Fruit fly (Drosophila melanogaster) whole organism, embryonic: Measurements from ENCODE around the gene teq.
A peak's percentile ranks its signal among the peaks of the same experiment; 100 is the strongest.

ENCODE experiments used
- Atf-2 ChIP-seq: fragments of 200-800 bp; sonication (Bioruptor generic); optimal IDR thresholded peaks from 2 replicates; lab custom pipeline; 2016; ENCODE audit warnings: missing biosample characterization, missing genetic modification characterization
- BEAF-32 ChIP-seq: fragments of 200-800 bp; sonication (Bioruptor generic); optimal IDR thresholded peaks from 3 replicates; lab custom pipeline; 2017; ENCODE audit warnings: missing biosample characterization, missing genetic modification characterization, mild to moderate bottlenecking, moderate library complexity, missing genetic modification reagents
- CG10321 ChIP-seq: fragments of 200-800 bp; sonication (Bioruptor generic); IDR thresholded peaks from 2 replicates; pipeline ENCODE4 v1.3.6; 2022; ENCODE audit warnings: missing biosample characterization, missing genetic modification characterization
- CG10654 ChIP-seq: fragments of 200-800 bp; sonication (Bioruptor generic); optimal IDR thresholded peaks from 2 replicates; lab custom pipeline; 2016; ENCODE audit warnings: missing biosample characterization, missing genetic modification characterization
- CG11504 ChIP-seq: fragments of 200-800 bp; sonication (Bioruptor generic); optimal IDR thresholded peaks from 3 replicates; lab custom pipeline; 2019; ENCODE audit warnings: missing biosample characterization, mild to moderate bottlenecking, missing genetic modification characterization, moderate library complexity
- CG12071 ChIP-seq: fragments of 200-800 bp; sonication (Bioruptor generic); optimal IDR thresholded peaks from 3 replicates; lab custom pipeline; 2018; ENCODE audit warnings: missing biosample characterization, mild to moderate bottlenecking, missing genetic modification characterization
- CG12155 ChIP-seq: fragments of 200-800 bp; sonication (Bioruptor generic); optimal IDR thresholded peaks from 3 replicates; lab custom pipeline; 2016; ENCODE audit warnings: missing biosample characterization, missing genetic modification characterization
- CG1233 ChIP-seq: fragments of 200-800 bp; sonication (Bioruptor generic); optimal IDR thresholded peaks from 4 replicates; lab custom pipeline; 2018; ENCODE audit warnings: missing biosample characterization, mild to moderate bottlenecking, missing genetic modification characterization
- CG13775 ChIP-seq: fragments of 200-800 bp; sonication (Bioruptor generic); optimal IDR thresholded peaks from 3 replicates; lab custom pipeline; 2017; ENCODE audit warnings: missing biosample characterization, mild to moderate bottlenecking, missing genetic modification characterization
- CG15269 ChIP-seq: fragments of 200-800 bp; sonication (Bioruptor generic); optimal IDR thresholded peaks from 2 replicates; lab custom pipeline; 2018; ENCODE audit warnings: missing biosample characterization, mild to moderate bottlenecking, missing genetic modification characterization, moderate library complexity
- CG16813 ChIP-seq: fragments of 200-800 bp; sonication (Bioruptor generic); IDR thresholded peaks from 3 replicates; pipeline ENCODE4 v1.3.6; 2022; ENCODE audit warnings: missing biosample characterization, missing genetic modification characterization; ENCODE audit not compliant: partially characterized antibody
- CG17361 ChIP-seq: fragments of 200-800 bp; sonication (Bioruptor generic); IDR thresholded peaks from 3 replicates; pipeline ENCODE4 v1.3.6; 2022; ENCODE audit warnings: missing biosample characterization, missing genetic modification characterization
- CG1832 ChIP-seq: fragments of 200-800 bp; sonication (Bioruptor generic); optimal IDR thresholded peaks from 2 replicates; lab custom pipeline; 2017; ENCODE audit warnings: missing biosample characterization, mild to moderate bottlenecking, missing genetic modification characterization, inconsistent platforms
- CG18599 ChIP-seq: fragments of 200-800 bp; sonication (Bioruptor generic); optimal IDR thresholded peaks from 3 replicates; lab custom pipeline; 2017; ENCODE audit warnings: missing biosample characterization, missing genetic modification characterization, mild to moderate bottlenecking, moderate library complexity, missing genetic modification reagents
- CG3407 ChIP-seq: fragments of 200-800 bp; sonication (Bioruptor generic); optimal IDR thresholded peaks from 2 replicates; lab custom pipeline; 2018; ENCODE audit warnings: missing biosample characterization, mild to moderate bottlenecking, missing genetic modification characterization
- CG6765 ChIP-seq: fragments of 200-800 bp; sonication (Bioruptor generic); optimal IDR thresholded peaks from 3 replicates; lab custom pipeline; 2017; ENCODE audit warnings: missing biosample characterization, mild to moderate bottlenecking, missing genetic modification characterization
- CG7839 ChIP-seq: fragments of 200-800 bp; sonication (Bioruptor generic); optimal IDR thresholded peaks from 3 replicates; lab custom pipeline; 2018; ENCODE audit warnings: missing biosample characterization, mild to moderate bottlenecking, missing genetic modification characterization, moderate library complexity
- CHES-1-like ChIP-seq: fragments of 200-800 bp; sonication (Bioruptor generic); optimal IDR thresholded peaks from 2 replicates; lab custom pipeline; 2016; ENCODE audit warnings: missing biosample characterization, missing genetic modification characterization
- CoRest ChIP-seq: fragments of 200-800 bp; sonication (Bioruptor generic); optimal IDR thresholded peaks from 3 replicates; lab custom pipeline; 2018; ENCODE audit warnings: missing biosample characterization, mild to moderate bottlenecking, missing genetic modification characterization, moderate library complexity
- Deaf1 ChIP-seq: fragments of 200-800 bp; optimal IDR thresholded peaks from 3 replicates; lab custom pipeline; 2019; ENCODE audit warnings: missing biosample characterization, mild to moderate bottlenecking, missing genetic modification characterization, moderate library complexity
- Dek ChIP-seq: fragments of 200-800 bp; sonication (Bioruptor generic); optimal IDR thresholded peaks from 3 replicates; lab custom pipeline; 2019; ENCODE audit warnings: missing biosample characterization, mild to moderate bottlenecking, missing genetic modification characterization, moderate library complexity
- Dll ChIP-seq: fragments of 200-800 bp; sonication (Bioruptor generic); IDR thresholded peaks from 4 replicates; pipeline ENCODE4 v1.3.6; 2022; ENCODE audit warnings: missing biosample characterization, missing genetic modification characterization; ENCODE audit not compliant: partially characterized antibody
- Gug ChIP-seq: fragments of 200-800 bp; sonication (Bioruptor generic); IDR thresholded peaks from 4 replicates; pipeline ENCODE4 v1.3.6; 2022; ENCODE audit warnings: missing biosample characterization, missing genetic modification characterization
- MBD-R2 ChIP-seq: fragments of 200-800 bp; sonication (Bioruptor generic); IDR thresholded peaks from 2 replicates; pipeline ENCODE4 v1.3.6; 2022; ENCODE audit warnings: missing biosample characterization, missing genetic modification characterization
- Med ChIP-seq: fragments of 200-800 bp; sonication (Bioruptor generic); peaks from one replicate; lab custom pipeline; 2016; ENCODE audit warnings: missing biosample characterization, missing genetic modification characterization, mild to moderate bottlenecking, inconsistent platforms, moderate library complexity
- Meics ChIP-seq: fragments of 200-800 bp; sonication (Bioruptor generic); optimal IDR thresholded peaks from 2 replicates; lab custom pipeline; 2017; ENCODE audit warnings: missing biosample characterization, mild to moderate bottlenecking, missing genetic modification characterization
- Oli ChIP-seq: fragments of 200-800 bp; sonication (Bioruptor generic); optimal IDR thresholded peaks from 2 replicates; lab custom pipeline; 2018; ENCODE audit warnings: missing biosample characterization, mild to moderate bottlenecking, missing genetic modification characterization, moderate library complexity
- Rx ChIP-seq: fragments of 200-800 bp; sonication (Bioruptor generic); IDR thresholded peaks from 2 replicates; pipeline ENCODE4 v1.3.6; 2022; ENCODE audit warnings: missing biosample characterization, missing genetic modification characterization
- Sox102F ChIP-seq: fragments of 200-800 bp; sonication (Bioruptor generic); optimal IDR thresholded peaks from 2 replicates; lab custom pipeline; 2018; ENCODE audit warnings: missing biosample characterization, mild to moderate bottlenecking, missing genetic modification characterization, moderate library complexity
- TFAM ChIP-seq: fragments of 200-800 bp; sonication (Bioruptor generic); optimal IDR thresholded peaks from 2 replicates; lab custom pipeline; 2017; ENCODE audit warnings: missing biosample characterization, missing genetic modification characterization, inconsistent platforms
- ara ChIP-seq: fragments of 200-800 bp; sonication (Bioruptor generic); IDR thresholded peaks from 2 replicates; pipeline ENCODE4 v1.3.6; 2022; ENCODE audit warnings: missing biosample characterization, missing genetic modification characterization
- cg ChIP-seq: fragments of 200-800 bp; sonication (Bioruptor generic); optimal IDR thresholded peaks from 3 replicates; lab custom pipeline; 2019; ENCODE audit warnings: missing biosample characterization, mild to moderate bottlenecking, missing genetic modification characterization, moderate library complexity
- ci ChIP-seq: fragments of 200-800 bp; sonication (Bioruptor generic); IDR thresholded peaks from 3 replicates; pipeline ENCODE4 v1.3.6; 2022; ENCODE audit warnings: missing biosample characterization, missing genetic modification characterization
- cwo ChIP-seq: fragments of 200-800 bp; sonication (Bioruptor generic); optimal IDR thresholded peaks from 3 replicates; lab custom pipeline; 2017; ENCODE audit warnings: missing biosample characterization, missing genetic modification characterization, mild to moderate bottlenecking, moderate library complexity, missing genetic modification reagents
- gem ChIP-seq: fragments of 200-800 bp; sonication (Bioruptor generic); optimal IDR thresholded peaks from 2 replicates; lab custom pipeline; 2019; ENCODE audit warnings: missing biosample characterization, mild to moderate bottlenecking, missing genetic modification characterization, moderate library complexity
- grn ChIP-seq: fragments of 200-800 bp; sonication (Bioruptor generic); optimal IDR thresholded peaks from 3 replicates; lab custom pipeline; 2017; ENCODE audit warnings: missing biosample characterization, missing genetic modification characterization
- gsb ChIP-seq: fragments of 200-800 bp; sonication (Bioruptor generic); IDR thresholded peaks from 2 replicates; pipeline ENCODE4 v1.3.6; 2022; ENCODE audit warnings: missing biosample characterization, missing genetic modification characterization
- hbn ChIP-seq: fragments of 200-800 bp; sonication (Bioruptor generic); IDR thresholded peaks from 2 replicates; pipeline ENCODE4 v1.3.6; 2022; ENCODE audit warnings: missing biosample characterization, missing genetic modification characterization; ENCODE audit not compliant: partially characterized antibody
- insv ChIP-seq, 2 experiments: fragments of 200-800 bp; sonication (Bioruptor generic); optimal IDR thresholded peaks; 3 replicates each; lab custom pipeline; 2016 to 2018; ENCODE audit warnings: missing biosample characterization in 2 of 2, missing genetic modification characterization in 2 of 2
- nau ChIP-seq: fragments of 200-800 bp; sonication (Bioruptor generic); optimal IDR thresholded peaks from 3 replicates; lab custom pipeline; 2017; ENCODE audit warnings: missing biosample characterization, mild to moderate bottlenecking, missing genetic modification characterization, missing genetic modification reagents
- nmo ChIP-seq: fragments of 200-800 bp; sonication (Bioruptor generic); optimal IDR thresholded peaks from 2 replicates; lab custom pipeline; 2018; ENCODE audit warnings: missing biosample characterization, mild to moderate bottlenecking, missing genetic modification characterization, moderate library complexity
- odd ChIP-seq: fragments of 200-800 bp; sonication (Bioruptor generic); optimal IDR thresholded peaks from 2 replicates; lab custom pipeline; 2017; ENCODE audit warnings: missing biosample characterization, mild to moderate bottlenecking, missing genetic modification characterization
- onecut ChIP-seq: fragments of 200-800 bp; sonication (Bioruptor generic); IDR thresholded peaks from 2 replicates; pipeline ENCODE4 v1.3.6; 2022; ENCODE audit warnings: missing biosample characterization, missing genetic modification characterization
- pfk ChIP-seq: fragments of 200-800 bp; sonication (Bioruptor generic); optimal IDR thresholded peaks from 2 replicates; lab custom pipeline; 2018; ENCODE audit warnings: missing biosample characterization, mild to moderate bottlenecking, missing genetic modification characterization, moderate library complexity
- so ChIP-seq: fragments of 200-800 bp; sonication (Bioruptor generic); IDR thresholded peaks from 3 replicates; pipeline ENCODE4 v1.3.6; 2022; ENCODE audit warnings: missing biosample characterization, missing genetic modification characterization
- sqz ChIP-seq: fragments of 200-800 bp; sonication (Bioruptor generic); optimal IDR thresholded peaks from 3 replicates; lab custom pipeline; 2018; ENCODE audit warnings: missing biosample characterization, mild to moderate bottlenecking, missing genetic modification characterization
- sr ChIP-seq: fragments of 200-800 bp; sonication (Bioruptor generic); IDR thresholded peaks from 3 replicates; pipeline ENCODE4 v1.3.6; 2022; ENCODE audit warnings: missing biosample characterization, missing genetic modification characterization
- z ChIP-seq: fragments of 200-800 bp; sonication (Bioruptor generic); IDR thresholded peaks from 3 replicates; pipeline ENCODE4 v1.3.6; 2022; ENCODE audit warnings: missing biosample characterization, missing genetic modification characterization

Gene teq

dm6 chr3L:9125261-9126020 is 51.0 kb downstream of the teq start (continued):
- peak; percentile 19 for TF ChIP-seq CG18599 (GFP tag; lab: Kevin White, UChicago)
- TF ChIP-seq MBD-R2 (GFP tag; lab: Robert Waterston, UW): no peak
- peak; percentile 23 for TF ChIP-seq CG6765 (GFP tag; lab: Kevin White, UChicago)
- peak; percentile 28 to 94 for TF ChIP-seq insv (GFP tag; optimal IDR thresholded peaks at IDR 0.05; lab: Kevin White, UChicago)
- peak; percentile 43 for TF ChIP-seq cg (GFP tag; lab: Kevin White, UChicago)
- peak; percentile 31; the same call in 1 of the 2 replicates for TF ChIP-seq hbn (GFP tag; lab: Robert Waterston, UW)
- TF ChIP-seq gem: peak; percentile 51
- no peak for TF ChIP-seq CHES-1-like (GFP tag; lab: Kevin White, UChicago)
- TF ChIP-seq grn (GFP tag; lab: Kevin White, UChicago): peak; percentile 75
- peak; percentile 14 for TF ChIP-seq CG12071
- TF ChIP-seq Oli (tag; lab: Kevin White, UChicago): peak; percentile 30
- peak; percentile 50; the same call in 2 of the 3 replicates for TF ChIP-seq ci (GFP tag; lab: Robert Waterston, UW)
- peak; percentile 33 for TF ChIP-seq CG11504 (tag; lab: Kevin White, UChicago)
- peak; percentile 64; the same call in 2 of the 3 replicates for TF ChIP-seq CG17361 (GFP tag; lab: Robert Waterston, UW)
- TF ChIP-seq Gug: no peak
- TF ChIP-seq CG1233 (GFP tag; lab: Kevin White, UChicago): no peak
- TF ChIP-seq cwo (GFP tag; lab: Kevin White, UChicago): peak; percentile 24
- TF ChIP-seq onecut (GFP tag; lab: Robert Waterston, UW): peak; percentile 6; the same call in 1 of the 2 replicates
- peak; percentile 59 for TF ChIP-seq Med
- no peak for TF ChIP-seq BEAF-32 (GFP tag; lab: Kevin White, UChicago)
- peak; percentile 84 for TF ChIP-seq Deaf1
- peak; percentile 84 for TF ChIP-seq z
- peak; percentile 35 for TF ChIP-seq nmo (GFP tag; lab: Kevin White, UChicago)
- TF ChIP-seq pfk: no peak
- no peak for TF ChIP-seq nau
- TF ChIP-seq CG1832 (GFP tag; lab: Kevin White, UChicago): peak; percentile 19
- TF ChIP-seq so: peak; percentile 37; the same call in 1 of the 3 replicates
- peak; percentile 9 for TF ChIP-seq odd (GFP tag; lab: Kevin White, UChicago)
- TF ChIP-seq CG13775 (GFP tag; lab: Kevin White, UChicago): peak; percentile 25
- no peak for TF ChIP-seq ara (GFP tag; lab: Robert Waterston, UW)
- TF ChIP-seq Dll (GFP tag; lab: Robert Waterston, UW): peak; percentile 50; the same call in 2 of the 4 replicates
- TF ChIP-seq CG15269: peak; percentile 27
- peak; percentile 38 for TF ChIP-seq CoRest (tag; lab: Kevin White, UChicago)
- no peak for TF ChIP-seq CG12155 (GFP tag; lab: Kevin White, UChicago)
- TF ChIP-seq TFAM (GFP tag; lab: Kevin White, UChicago): no peak

- peak; percentile 32 for TF ChIP-seq Meics (GFP tag; lab: Kevin White, UChicago)
- no peak for TF ChIP-seq CG10654
- peak; percentile 10 for TF ChIP-seq CG7839 (tag; lab: Kevin White, UChicago)
- TF ChIP-seq Sox102F (GFP tag; lab: Kevin White, UChicago): peak; percentile 25
- TF ChIP-seq CG10321 (GFP tag; lab: Robert Waterston, UW): no peak
- no peak for TF ChIP-seq Atf-2 (GFP tag; lab: Kevin White, UChicago)
- TF ChIP-seq CG3407 (GFP tag; lab: Kevin White, UChicago): no peak
- TF ChIP-seq sqz (GFP tag; lab: Kevin White, UChicago): peak; percentile 46
- TF ChIP-seq gsb: no peak
- TF ChIP-seq sr (GFP tag; lab: Robert Waterston, UW): no peak
- TF ChIP-seq Rx (GFP tag; lab: Robert Waterston, UW): no peak
- no peak for TF ChIP-seq CG16813 (GFP tag; lab: Robert Waterston, UW)
- TF ChIP-seq Dek (tag; lab: Kevin White, UChicago): peak; percentile 5
These were observed 51.8 kb downstream of the teq start for dm6 chr3L:9126021-9126811.
